Worm (Caenorhabditis elegans): Measurements from ENCODE around the gene dhs-13.

- TF ChIP-seq ama-1 (optimal IDR thresholded peaks at IDR 0.05), result no peak
- no peak for TF ChIP-seq hnd-1 (tag; optimal IDR thresholded peaks at IDR 0.05)
- no peak for TF ChIP-seq scrt-1 (GFP tag; IDR thresholded peaks at IDR 0.05)
- TF ChIP-seq tbx-37 (GFP tag; conservative IDR thresholded peaks at IDR 0.05), result no peak
- TF ChIP-seq hmg-4 (GFP tag; optimal IDR thresholded peaks at IDR 0.05), result no peak
- TF ChIP-seq flt-1 (GFP tag; IDR thresholded peaks at IDR 0.05), result no peak
- no peak for TF ChIP-seq B0310.2 (tag; optimal IDR thresholded peaks at IDR 0.05)
- TF ChIP-seq tra-4 (tag; optimal IDR thresholded peaks at IDR 0.05), result no peak
Measured at ce11 chrV:1804034-1804542, 32.6 kb upstream of the dhs-13 start.
